Fruit fly (Drosophila melanogaster) whole organism, embryonic: ENCODE results near the gene Ocrl.

Experiments used
- CG11695 ChIP-seq: fragments of 200-800 bp; sonication (Bioruptor generic); IDR thresholded peaks from 3 replicates; pipeline ENCODE4 v1.3.6; 2022; ENCODE audit warnings: missing biosample characterization, missing genetic modification characterization
- Hey ChIP-seq: fragments of 200-800 bp; sonication (Bioruptor generic); optimal IDR thresholded peaks from 3 replicates; lab custom pipeline; 2018; ENCODE audit warnings: missing biosample characterization, mild to moderate bottlenecking, missing genetic modification characterization
- br ChIP-seq: fragments of >200 bp; optimal IDR thresholded peaks from 2 replicates; lab custom pipeline; 2017
- gro ChIP-seq: fragments of 200-800 bp; sonication (Bioruptor generic); optimal IDR thresholded peaks from 2 replicates; lab custom pipeline; 2016; ENCODE audit warnings: missing biosample characterization, missing genetic modification characterization
- tup ChIP-seq: fragments of 200-800 bp; sonication (Bioruptor generic); optimal IDR thresholded peaks from 2 replicates; lab custom pipeline; 2016; ENCODE audit warnings: missing biosample characterization, mild to moderate bottlenecking, missing genetic modification characterization, moderate library complexity

dm6 chrX:1948508-1949065 lies 25.8 kb downstream of the Ocrl start:
- peak; percentile 44; the same call in 1 of the 3 replicates for TF ChIP-seq CG11695 (GFP tag; lab: Robert Waterston, UW)
- no peak for TF ChIP-seq Hey (tag; lab: Kevin White, UChicago)
- no peak for TF ChIP-seq tup (GFP tag; lab: Kevin White, UChicago)
- peak; percentile 70 for TF ChIP-seq gro
- no peak for TF ChIP-seq br
